Worm (Caenorhabditis elegans) whole organism, early embryonic: Measurements from ENCODE around the gene C01G12.3.

Experiments used
- aly-1 ChIP-seq: sonication (generic microtip); optimal IDR thresholded peaks from 2 replicates; lab custom pipeline; 2016; ENCODE audit warnings: missing genetic modification characterization, missing compliant biosample characterization
- ama-1 ChIP-seq: fragments of 150-350 bp; optimal IDR thresholded peaks from 2 replicates; lab custom pipeline; 2014
- ceh-36 ChIP-seq: sonication (generic microtip); optimal IDR thresholded peaks from 2 replicates; lab custom pipeline; 2016; ENCODE audit warnings: missing genetic modification characterization, inconsistent platforms, missing compliant biosample characterization
- flt-1 ChIP-seq: fragments of 200-800 bp; sonication (Bioruptor generic); IDR thresholded peaks from 2 replicates; pipeline ENCODE4 v1.3.6; 2022; ENCODE audit warnings: missing genetic modification characterization, missing compliant biosample characterization
- hmbx-1 ChIP-seq: sonication (generic microtip); optimal IDR thresholded peaks from 2 replicates; lab custom pipeline; 2016; ENCODE audit warnings: mild to moderate bottlenecking, missing genetic modification characterization, missing compliant biosample characterization
- hnd-1 ChIP-seq: sonication (generic microtip); optimal IDR thresholded peaks from 2 replicates; lab custom pipeline; 2016; ENCODE audit warnings: missing genetic modification characterization, missing compliant biosample characterization
- sea-1 ChIP-seq: fragments of 200-800 bp; sonication (Bioruptor generic); conservative IDR thresholded peaks from 2 replicates; pipeline ENCODE4 v1.3.6; 2022; ENCODE audit warnings: missing genetic modification characterization, missing compliant biosample characterization
- tbx-37 ChIP-seq: fragments of 200-800 bp; sonication (Bioruptor generic); conservative IDR thresholded peaks from 2 replicates; pipeline ENCODE4 v1.3.6; 2022; ENCODE audit warnings: missing genetic modification reagents, missing genetic modification characterization, missing compliant biosample characterization

DNA sequence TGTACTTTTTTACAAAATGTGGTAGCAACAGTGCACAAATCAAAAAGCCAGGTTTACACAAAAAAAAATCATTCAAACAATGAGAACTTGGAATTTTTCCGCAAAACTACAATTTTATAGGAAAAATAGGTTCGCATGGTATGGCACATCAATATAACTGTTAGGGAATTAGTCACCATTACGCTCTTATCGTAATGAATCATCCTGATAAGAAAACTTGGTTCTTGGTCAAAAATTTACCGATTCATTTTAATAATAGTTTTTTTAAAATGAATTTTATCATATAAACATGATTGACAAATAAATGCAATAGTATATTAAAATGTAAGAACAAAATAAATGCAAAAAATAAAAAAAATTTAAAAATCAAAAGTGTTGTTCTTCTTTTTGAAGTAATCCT is 41.6 kb downstream of the C01G12.3 start:
- TF ChIP-seq hnd-1 (tag; lab: Kevin White, UChicago) (no peak), flt-1 (GFP tag; lab: Robert Waterston, UW) (no peak), ama-1 (no peak), hmbx-1 (tag; lab: Kevin White, UChicago) (no peak), tbx-37 (GFP tag; lab: Robert Waterston, UW) (no peak), sea-1 (GFP tag; lab: Robert Waterston, UW) (no peak), ceh-36 (tag; lab: Kevin White, UChicago) (no peak), aly-1 (tag; lab: Kevin White, UChicago) (no peak)
